Fruit fly (Drosophila melanogaster): ENCODE results near the gene CG9044.

Gene CG9044

dm6 chr2L:5948775-5949526 lies at the start of gene CG9044:
Gene CG9044, plus strand, starts transcription at chr2L:5949450.
- TF ChIP-seq CTCF (optimal IDR thresholded peaks at IDR 0.05) = peak; percentile 60 to 81
- no peak for TF ChIP-seq CG8478 (optimal IDR thresholded peaks at IDR 0.05)

dm6 chr2L:5901553-5901952 lies 47.7 kb upstream of the CG9044 start:
- TF ChIP-seq CG8478 (optimal IDR thresholded peaks at IDR 0.05) (no peak), CTCF (optimal IDR thresholded peaks at IDR 0.05) (no peak)

DNA sequence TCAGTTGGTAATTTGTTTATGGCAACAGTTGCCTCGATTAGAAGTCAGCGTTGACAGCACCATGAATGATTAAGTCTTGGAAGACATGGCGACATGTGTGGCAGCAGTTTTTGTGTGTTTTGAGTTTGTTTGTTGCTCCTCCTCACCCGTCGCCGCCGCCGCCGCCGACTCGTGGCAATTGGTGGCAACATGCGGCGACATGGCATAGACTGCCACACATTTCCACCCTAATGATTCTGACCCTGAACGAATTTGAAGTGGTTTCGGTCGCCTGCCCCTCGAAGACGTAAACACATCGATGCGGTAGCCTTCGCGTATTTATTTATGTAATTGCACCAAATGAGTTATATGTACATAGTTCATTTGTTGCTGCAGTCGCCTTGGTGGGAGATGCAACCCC lies 46.4 kb upstream of the CG9044 start:
- TF ChIP-seq CTCF (optimal IDR thresholded peaks at IDR 0.05) (no peak), CG8478 (optimal IDR thresholded peaks at IDR 0.05) (no peak)

DNA sequence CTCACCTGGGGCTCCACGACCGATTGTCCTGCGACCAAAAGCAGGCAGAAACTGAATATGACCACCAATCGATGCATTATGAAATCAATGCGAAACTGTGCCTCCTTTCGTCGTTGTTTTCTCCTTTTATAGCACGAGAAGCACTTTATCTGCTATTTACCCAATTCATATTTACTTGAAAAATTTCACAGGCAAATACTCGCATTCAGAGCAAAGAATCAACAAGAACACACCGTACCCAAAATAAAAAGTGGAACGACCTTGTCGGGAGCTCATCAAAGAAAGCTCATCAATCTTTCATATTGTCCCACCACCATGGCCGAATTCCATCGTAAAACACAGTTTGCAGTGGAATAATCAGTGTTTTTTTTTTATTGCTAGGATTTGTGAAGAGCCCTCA lies 44.7 kb upstream of the CG9044 start, which contains the start of gene CG9021:
Gene CG9021, minus strand, starts transcription at position 105 of the 400 bp plus-strand sequence.
- no peak for TF ChIP-seq CTCF (optimal IDR thresholded peaks at IDR 0.05)
- no peak for TF ChIP-seq CG8478 (optimal IDR thresholded peaks at IDR 0.05)

DNA sequence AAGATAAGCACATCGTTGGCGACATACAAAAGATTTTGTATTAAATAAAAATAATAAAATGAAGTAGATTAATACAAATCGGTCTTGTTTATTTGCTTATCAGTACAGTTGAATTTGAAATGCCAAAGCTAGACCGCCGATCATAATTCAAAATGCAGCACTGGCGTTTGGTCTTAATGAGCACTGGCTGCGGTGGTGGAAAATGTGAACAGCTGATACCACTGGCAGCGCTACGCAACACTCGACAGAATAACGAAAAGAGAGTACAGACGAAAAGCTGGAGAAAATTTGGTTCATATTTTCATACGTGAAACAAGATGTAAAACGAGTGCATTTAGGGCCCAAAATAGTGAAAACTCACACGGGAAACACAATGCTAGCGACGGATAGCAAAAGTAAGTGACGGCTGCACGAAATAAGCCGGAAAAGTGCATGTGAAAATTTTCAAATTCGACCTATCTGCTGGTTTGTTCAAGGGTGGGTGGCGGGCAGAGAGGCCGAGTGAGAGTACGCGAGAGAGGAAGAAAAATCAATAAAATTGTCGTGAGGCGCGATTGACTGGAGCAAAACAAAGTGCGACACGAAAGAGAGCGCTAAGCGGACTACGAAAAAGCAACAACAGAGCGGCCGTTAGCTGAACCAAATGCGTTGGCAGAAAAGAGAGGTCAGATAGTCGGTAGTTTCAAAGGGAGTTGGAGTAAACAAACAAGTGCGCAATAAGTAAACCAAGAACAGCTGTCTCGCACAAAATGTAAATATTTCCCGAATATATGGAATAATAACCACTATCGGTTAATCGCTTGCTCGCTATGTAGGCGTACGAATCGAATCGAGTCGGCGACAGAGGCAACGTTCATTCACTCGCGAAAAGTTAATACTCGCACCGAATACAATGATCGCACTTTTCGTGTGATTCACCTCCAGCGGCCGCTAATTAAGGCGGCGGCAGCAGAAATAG lies 42.1 kb upstream of the CG9044 start, which contains the start of gene bchs:
Gene bchs, plus strand, starts transcription at position 277 of the 958 bp plus-strand sequence.
- TF ChIP-seq CTCF (optimal IDR thresholded peaks at IDR 0.05) = no peak
- no peak for TF ChIP-seq CG8478 (optimal IDR thresholded peaks at IDR 0.05)

- TF ChIP-seq CG8478 (optimal IDR thresholded peaks at IDR 0.05) = no peak
- no peak for TF ChIP-seq CTCF (optimal IDR thresholded peaks at IDR 0.05)
Observed at dm6 chr2L:5910189-5910588, 39.1 kb upstream of the CG9044 start, which contains the start of gene CG14000. Gene CG14000, minus strand, starts transcription at chr2L:5910289.

dm6 chr2L:5923603-5924138 lies 25.6 kb upstream of the CG9044 start, which contains the start of gene CG9016:
Gene CG9016, minus strand, starts transcription at chr2L:5923653.
- no peak for TF ChIP-seq CTCF (optimal IDR thresholded peaks at IDR 0.05)

dm6 chr2L:5925164-5925563 lies 24.1 kb upstream of the CG9044 start:
- TF ChIP-seq CG8478 (optimal IDR thresholded peaks at IDR 0.05) (no peak), CTCF (optimal IDR thresholded peaks at IDR 0.05) (no peak)

- no peak for TF ChIP-seq CTCF (optimal IDR thresholded peaks at IDR 0.05)
- no peak for TF ChIP-seq CG8478 (optimal IDR thresholded peaks at IDR 0.05)
Observed at dm6 chr2L:5925637-5926036, 23.6 kb upstream of the CG9044 start, which contains the start of gene dsf. Gene dsf, plus strand, starts transcription at chr2L:5925937.

DNA sequence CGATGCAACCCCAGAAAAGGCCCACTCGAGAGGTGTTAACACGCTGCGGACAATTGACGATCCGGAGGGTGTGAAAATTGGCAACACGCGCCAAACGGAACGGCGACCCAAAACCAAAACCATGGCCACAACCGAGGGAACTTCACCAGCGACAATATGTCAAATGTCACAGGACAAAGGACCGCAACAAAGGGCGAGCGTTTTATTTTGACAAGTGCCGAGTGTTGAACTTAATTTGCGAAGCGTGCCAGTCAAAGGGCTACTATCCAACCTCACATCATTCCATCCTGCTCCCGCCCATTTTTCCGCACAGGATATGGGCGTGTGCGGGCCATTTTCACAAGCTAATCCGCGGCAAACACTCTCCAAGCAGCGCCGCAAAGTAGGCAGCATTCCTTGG lies 21.9 kb upstream of the CG9044 start:
- TF ChIP-seq CG8478 (optimal IDR thresholded peaks at IDR 0.05) (no peak), CTCF (optimal IDR thresholded peaks at IDR 0.05) (no peak)

DNA sequence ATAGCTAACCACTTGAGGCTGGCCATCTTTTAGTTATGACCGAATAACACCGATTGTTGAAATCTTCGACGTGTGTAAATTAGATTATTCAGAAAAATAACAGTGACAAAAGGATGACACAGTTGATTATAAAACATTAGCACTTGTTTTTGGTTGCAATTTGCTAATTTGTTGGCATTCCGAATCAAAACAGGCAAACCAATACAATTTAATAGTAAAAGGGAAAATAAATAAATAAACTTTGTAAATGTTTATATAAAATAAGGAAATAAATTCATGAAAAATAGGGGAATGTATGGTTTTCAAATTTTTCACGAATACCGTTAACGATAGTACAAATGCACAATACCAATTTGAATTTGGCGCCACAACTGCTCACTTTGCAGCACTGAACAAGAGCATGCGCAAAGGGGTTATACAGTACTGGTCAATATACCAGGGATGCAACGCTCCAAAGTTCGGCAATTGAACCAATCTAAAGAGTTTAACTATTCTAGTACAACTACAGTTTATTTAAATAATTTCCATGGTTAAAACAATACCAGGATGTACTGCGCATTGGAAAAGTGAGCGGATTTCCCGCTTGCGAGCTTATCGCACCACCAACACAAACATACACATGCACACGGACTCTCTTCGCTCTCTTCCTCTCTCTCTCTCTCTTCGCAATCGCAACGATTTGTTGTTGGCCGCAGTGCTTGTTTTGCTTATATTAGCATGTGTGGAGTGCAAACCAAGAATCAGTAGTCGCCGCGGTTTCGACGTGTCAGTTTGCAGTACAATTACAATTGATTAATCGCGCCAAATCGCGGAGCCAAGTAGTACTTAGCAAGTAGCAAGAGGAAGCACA lies 5.8 kb upstream of the CG9044 start, which contains the start of the genes Sfp26Ad and Gpdh1:
Gene Sfp26Ad, minus strand, starts transcription at position 76 of the 850 bp plus-strand sequence.
Gene Gpdh1, plus strand, starts transcription at position 415 of the 850 bp plus-strand sequence.
- no peak for TF ChIP-seq CG8478 (optimal IDR thresholded peaks at IDR 0.05)
- TF ChIP-seq CTCF (optimal IDR thresholded peaks at IDR 0.05) = no peak

DNA sequence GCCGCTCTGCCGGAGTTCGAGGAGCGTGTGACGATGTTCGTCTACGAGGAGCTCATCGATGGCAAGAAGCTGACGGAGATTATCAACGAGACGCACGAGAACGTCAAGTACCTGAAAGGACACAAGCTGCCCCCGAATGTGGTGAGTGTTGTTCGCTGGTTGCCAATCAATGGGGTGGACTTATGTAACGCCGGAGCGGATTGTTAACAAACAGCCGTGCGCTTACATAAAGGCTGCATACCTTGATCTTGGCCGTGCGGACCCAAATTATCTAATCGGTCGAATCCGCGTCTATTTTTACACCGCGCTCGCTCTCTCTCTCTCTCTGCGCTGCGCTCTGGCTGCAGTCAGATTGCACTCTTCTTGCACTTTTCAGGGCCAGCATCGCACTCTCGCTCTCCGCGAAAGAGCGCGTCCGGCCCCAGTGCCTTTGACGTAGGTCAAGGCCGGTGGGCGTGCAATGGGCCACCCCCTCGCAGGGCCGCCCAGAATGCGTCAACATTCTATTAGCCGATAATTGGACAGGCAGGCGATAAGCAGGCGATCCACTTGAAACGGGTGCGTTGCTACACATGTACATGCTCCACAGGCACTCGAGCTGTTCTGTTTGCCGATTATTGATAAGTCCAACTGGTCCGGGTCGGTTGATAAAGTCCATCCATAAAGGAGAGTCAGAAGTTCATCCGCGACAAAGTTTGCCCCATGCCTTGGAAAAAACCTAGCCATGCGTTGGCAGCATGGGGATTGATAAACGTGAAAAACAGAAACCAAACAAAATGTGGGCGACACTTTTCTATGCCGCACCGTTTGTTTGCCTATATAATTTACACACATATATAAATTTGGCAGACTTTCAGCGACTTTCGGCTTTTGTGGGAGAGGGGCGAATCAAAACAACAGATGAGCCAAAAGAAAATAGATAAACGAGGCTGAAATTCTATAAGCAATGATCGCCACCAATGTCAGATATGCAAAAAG lies 4.7 kb upstream of the CG9044 start:
- TF ChIP-seq CTCF (optimal IDR thresholded peaks at IDR 0.05) = no peak
- no peak for TF ChIP-seq CG8478 (optimal IDR thresholded peaks at IDR 0.05)

All from S2 (cell line).